Fruit fly (Drosophila melanogaster): Measurements from ENCODE around the gene CG13075.

dm6 chr3L:16082251-16082650 is 1.5 kb upstream of the CG13075 start, which contains the start of gene CG33258:
- no peak for TF ChIP-seq EcR (GFP tag; optimal IDR thresholded peaks at IDR 0.05)
- TF ChIP-seq psq (optimal IDR thresholded peaks at IDR 0.05): no peak
- TF ChIP-seq Dll (optimal IDR thresholded peaks at IDR 0.05): no peak
- no peak for TF ChIP-seq usp (GFP tag; optimal IDR thresholded peaks at IDR 0.05)
- TF ChIP-seq pan (optimal IDR thresholded peaks at IDR 0.05): no peak
- TF ChIP-seq CG8478 (optimal IDR thresholded peaks at IDR 0.05): no peak
